Worm (Caenorhabditis elegans) whole organism, L4/young adult: Measurements from ENCODE around the gene clec-158.

Experiments
- W03F9.2 ChIP-seq: fragments of 150-350 bp; optimal IDR thresholded peaks from 2 replicates; lab custom pipeline; 2014; ENCODE audit warnings: missing biosample characterization, missing genetic modification characterization
- dao-5 ChIP-seq: sonication (generic microtip); optimal IDR thresholded peaks from 2 replicates; lab custom pipeline; 2016; ENCODE audit warnings: missing genotype, missing genetic modification characterization, moderate library complexity, missing compliant biosample characterization
- him-1 ChIP-seq: sonication (generic microtip); optimal IDR thresholded peaks from 2 replicates; lab custom pipeline; 2016; ENCODE audit warnings: missing genotype, missing genetic modification reagents, missing genetic modification characterization, missing compliant biosample characterization

clec-158 gene

DNA sequence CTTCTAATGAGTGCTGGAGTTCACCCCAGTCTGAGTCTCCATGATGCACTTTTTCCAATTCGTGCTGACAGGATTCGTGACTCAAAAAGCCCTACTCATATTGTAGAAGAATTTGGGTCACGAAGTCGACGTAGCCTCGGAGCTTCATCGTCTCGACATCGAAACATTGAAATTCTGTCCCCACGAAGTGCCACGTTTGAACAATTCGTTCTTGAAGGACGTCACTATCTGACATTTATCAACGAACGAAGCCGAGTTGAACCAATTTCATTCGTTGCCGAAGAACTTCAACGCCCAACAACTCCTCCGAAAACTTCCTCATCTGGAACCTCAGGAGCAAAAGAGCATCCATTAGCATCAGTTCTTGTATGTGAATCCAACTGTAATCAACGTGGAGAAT lies 20.3 kb downstream of the clec-158 start:
- TF ChIP-seq him-1 (tag; lab: Kevin White, UChicago) (no peak), dao-5 (no peak), W03F9.2 (tag; lab: Kevin White, UChicago) (no peak)

DNA sequence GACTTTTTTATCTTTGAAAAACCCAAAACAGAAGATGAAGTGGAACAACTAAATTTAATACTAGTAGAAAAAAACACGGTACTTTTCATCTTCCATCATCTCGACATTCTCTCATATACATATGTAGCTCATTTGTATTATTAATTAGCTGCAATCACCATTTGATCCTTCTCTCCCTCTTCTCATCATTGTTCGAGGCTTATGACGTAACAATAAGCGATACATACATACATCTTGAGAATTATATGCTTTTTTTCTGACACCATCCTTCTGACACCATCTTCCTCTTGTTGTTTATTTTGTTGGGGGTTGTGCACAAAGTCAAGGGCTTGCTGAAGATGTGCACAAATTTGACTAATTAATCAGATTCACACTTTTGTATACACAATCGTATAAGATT lies 22.1 kb downstream of the clec-158 start:
- TF ChIP-seq W03F9.2 (tag; lab: Kevin White, UChicago) = no peak

DNA sequence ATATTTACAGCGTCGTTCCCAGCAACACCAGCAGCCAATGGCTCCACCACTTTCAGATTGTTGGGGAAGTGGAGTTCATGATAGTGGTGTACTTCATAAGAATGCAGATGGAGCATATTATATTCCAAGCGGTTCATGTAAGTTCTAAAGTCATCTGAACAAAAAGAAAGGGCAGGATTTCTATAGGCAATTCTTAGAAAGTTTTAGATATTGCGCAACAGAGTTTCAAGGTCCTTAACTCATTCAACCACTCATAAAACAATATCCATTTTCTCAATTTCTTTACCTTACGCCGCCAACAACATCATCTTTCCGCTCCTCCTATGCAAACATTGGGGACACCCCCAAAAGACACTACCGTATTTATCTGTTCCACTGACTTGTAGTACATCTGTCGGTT lies 28.1 kb downstream of the clec-158 start:
- TF ChIP-seq dao-5 = no peak
- TF ChIP-seq him-1 (tag; lab: Kevin White, UChicago) = no peak
- TF ChIP-seq W03F9.2 (tag; lab: Kevin White, UChicago) = no peak

DNA sequence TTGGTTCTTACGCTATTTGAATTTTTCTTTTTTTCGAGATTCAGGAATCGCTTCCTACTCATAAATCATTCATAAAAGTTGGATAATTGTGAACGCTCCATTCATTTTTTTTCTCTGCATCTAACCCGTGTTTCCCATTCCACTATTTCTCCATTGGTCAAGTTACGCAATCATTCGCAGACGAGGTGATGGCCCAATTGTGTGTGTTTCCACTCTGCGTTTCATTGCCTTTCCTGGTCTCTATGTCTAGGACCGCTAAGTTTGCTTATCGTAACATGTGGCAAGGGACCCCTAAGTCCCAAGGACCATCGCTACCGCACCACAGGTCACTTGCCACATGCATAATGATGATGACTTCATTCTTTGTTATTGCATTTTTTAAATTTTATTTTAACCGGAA lies 33.2 kb downstream of the clec-158 start:
- TF ChIP-seq dao-5 = no peak
- TF ChIP-seq him-1 (tag; lab: Kevin White, UChicago) = no peak
- TF ChIP-seq W03F9.2 (tag; lab: Kevin White, UChicago) = no peak

DNA sequence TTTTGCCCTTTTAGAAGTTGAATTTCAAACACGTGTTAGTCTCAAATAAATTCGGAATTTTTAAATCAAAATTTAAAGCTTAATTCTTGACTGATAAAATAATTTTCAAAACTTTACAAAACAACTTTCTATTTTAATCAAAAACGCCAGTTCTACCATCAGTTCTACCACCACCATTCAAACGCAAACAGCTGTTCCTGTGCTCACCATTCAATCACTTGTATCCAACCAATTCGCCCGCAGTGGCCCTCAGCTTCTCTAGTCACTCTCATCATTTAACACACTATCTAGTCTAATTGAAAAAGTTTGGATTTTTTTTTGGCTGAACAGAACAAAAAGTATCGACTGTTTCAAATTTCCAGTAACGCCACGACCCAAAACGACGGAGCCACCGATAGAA lies 36.6 kb downstream of the clec-158 start:
- no peak for TF ChIP-seq W03F9.2 (tag; lab: Kevin White, UChicago)
- TF ChIP-seq him-1 (tag; lab: Kevin White, UChicago) = no peak
- TF ChIP-seq dao-5 = no peak

DNA sequence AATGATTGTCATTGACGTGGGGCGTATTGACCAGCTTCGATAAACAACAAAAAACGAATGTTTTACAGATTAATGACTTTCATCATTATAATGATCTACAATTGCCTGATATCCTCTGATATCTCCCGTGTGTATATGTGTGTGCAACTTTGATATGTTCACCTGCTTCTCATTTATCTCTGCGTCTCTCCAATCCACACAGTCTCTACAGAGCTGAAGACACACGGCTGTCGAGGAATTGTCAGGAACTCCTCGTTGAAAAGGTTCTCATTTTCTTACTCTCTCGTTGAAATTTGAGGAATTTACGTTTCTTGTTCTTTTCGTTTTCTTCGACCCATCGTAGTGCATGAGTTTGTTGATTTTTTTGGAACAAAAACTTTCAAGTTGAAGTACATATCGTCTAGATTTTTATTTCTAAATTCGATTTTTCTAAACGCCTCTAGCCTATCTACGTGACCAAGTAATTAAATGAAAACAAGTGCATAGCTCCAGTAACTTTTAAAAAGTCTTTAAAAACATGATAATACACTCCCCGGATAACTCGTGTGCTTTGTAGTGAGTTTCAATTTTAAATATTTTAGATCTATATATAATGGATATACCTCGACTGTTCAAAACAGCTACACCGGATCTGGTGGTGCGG lies 38.9 kb downstream of the clec-158 start, which contains the start of gene ten-1:
Gene ten-1 (plus strand): TSS at position 593 of the 643 bp plus-strand sequence.
- TF ChIP-seq him-1 (tag; lab: Kevin White, UChicago) = no peak
- TF ChIP-seq dao-5 = no peak
- no peak for TF ChIP-seq W03F9.2 (tag; lab: Kevin White, UChicago)

DNA sequence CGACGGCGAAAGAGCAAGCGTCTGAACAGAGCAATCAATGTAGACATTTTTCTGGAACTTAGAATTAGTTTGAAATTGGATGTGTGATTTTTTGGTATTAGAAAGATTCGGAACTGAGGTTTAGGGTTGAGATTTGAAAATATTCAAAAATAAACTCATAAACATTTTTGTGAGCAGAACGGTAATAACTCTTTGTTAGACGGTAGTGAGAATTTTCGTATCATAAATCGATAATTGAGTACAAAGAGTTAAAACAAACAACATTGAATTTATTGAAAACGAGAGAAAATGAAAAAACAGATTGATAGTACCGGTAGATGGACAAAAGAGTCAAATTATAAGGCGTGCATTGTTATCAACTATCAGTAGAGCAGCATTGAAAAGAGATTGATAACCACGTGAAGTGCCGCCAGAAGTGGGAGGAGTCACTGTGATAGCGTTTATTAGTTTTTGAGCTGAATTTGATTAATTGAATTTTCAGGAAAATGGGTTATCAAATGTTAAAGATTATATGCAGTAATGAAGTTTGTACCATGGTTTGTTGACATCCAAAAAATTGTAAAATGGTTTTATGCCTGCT lies 40.0 kb downstream of the clec-158 start, which contains the start of gene F28F5.6:
Gene F28F5.6 (minus strand): TSS at position 51 of the 580 bp plus-strand sequence.
- TF ChIP-seq W03F9.2 (tag; lab: Kevin White, UChicago) = no peak
- TF ChIP-seq dao-5 = no peak
- TF ChIP-seq him-1 (tag; lab: Kevin White, UChicago) = no peak

DNA sequence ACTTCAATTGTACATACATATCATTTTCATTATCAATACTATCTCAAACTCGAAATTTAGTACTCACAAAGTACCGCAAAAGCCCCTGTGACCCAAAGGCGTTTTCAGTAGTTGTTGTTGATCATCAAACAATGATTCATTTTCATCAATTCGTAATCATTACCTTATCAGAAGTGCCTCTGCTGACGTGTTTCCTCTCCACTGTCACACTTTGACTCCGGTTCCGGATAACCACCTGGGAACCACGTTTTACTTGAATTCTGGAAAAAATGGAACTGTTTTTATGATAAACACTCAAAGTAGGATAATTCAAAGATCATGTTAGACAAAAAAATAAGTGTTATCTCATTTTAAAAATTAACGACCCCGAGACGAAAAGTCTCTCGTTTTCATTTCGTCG lies 41.3 kb downstream of the clec-158 start:
- no peak for TF ChIP-seq him-1 (tag; lab: Kevin White, UChicago)
- TF ChIP-seq dao-5 = no peak
- TF ChIP-seq W03F9.2 (tag; lab: Kevin White, UChicago) = no peak

DNA sequence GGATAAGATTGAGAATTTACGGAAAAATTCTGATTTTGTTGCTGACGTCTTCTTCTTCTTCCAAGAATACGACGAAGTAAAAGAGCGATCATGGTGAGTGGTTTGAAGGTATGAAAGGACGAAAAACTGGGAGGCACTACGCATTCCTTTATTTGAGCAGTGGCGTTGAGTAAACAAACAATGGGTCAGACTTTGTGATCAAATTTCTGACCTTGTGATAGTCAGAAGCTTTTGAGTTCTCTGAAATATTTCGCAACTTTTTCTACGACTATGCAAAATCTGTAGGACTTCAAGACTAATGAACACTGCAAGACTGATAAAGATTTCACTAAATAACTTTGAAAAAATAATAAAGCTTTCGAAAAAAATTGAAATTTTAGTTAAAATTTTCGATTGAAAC lies 42.5 kb downstream of the clec-158 start, which contains the start of gene F28F5.4:
Gene F28F5.4 (minus strand): TSS at position 104 of the 400 bp plus-strand sequence.
- TF ChIP-seq W03F9.2 (tag; lab: Kevin White, UChicago) (no peak), dao-5 (no peak), him-1 (tag; lab: Kevin White, UChicago) (no peak)
